Worm (Caenorhabditis elegans): ENCODE measurements around the gene ZK682.7.

The ZK682.7 gene

DNA sequence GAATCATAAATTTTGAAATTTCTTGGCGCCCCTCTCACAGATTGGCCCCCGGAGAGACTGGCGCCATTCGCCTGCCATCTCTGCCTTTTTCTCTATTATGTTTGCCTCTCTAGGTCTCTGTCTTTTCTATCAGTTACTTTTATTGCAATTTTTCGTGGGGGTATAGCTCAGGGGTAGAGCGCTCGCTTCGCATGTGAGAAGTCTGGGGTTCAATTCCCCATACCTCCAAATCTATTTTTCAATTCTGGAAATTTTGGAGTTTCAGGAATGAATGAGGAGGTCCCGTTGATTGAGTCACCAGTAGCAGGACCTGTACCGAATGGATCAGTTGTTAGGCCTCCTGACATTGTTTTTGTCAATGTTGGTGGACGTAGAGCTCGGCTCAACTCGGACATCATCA, 26.1 kb upstream of the ZK682.7 start, which contains the start of gene kvs-3:
kvs-3 (plus strand) TSS at position 266 of the 400 bp plus-strand sequence.
- TF ChIP-seq him-1 (tag; optimal IDR thresholded peaks at IDR 0.05) (peak; percentile 88), W03F9.2 (tag; optimal IDR thresholded peaks at IDR 0.05) (no peak), dao-5 (tag; optimal IDR thresholded peaks at IDR 0.05) (peak; percentile 79)

DNA sequence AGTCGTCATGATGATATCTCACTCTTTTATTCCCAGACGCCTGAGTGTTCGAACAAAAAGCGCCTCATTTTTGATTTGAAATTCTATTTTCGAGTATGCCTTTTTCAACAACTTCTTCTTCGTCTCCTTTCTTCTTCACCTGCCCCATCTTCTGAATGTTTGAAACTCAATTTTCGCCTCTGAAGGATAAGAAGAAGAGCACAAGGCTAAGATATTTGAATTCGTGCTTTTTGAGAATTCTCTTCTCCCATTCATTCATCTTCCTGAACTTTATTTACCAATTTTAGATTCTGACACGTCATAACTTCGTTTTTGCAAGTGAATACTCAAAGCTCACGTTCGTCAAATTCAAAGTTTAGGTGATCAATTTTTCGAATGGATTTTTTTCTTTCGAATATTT, 25.0 kb upstream of the ZK682.7 start:
- no peak for TF ChIP-seq W03F9.2 (tag; optimal IDR thresholded peaks at IDR 0.05)
- TF ChIP-seq him-1 (tag; optimal IDR thresholded peaks at IDR 0.05), result no peak
- TF ChIP-seq dao-5 (tag; optimal IDR thresholded peaks at IDR 0.05), result no peak

DNA sequence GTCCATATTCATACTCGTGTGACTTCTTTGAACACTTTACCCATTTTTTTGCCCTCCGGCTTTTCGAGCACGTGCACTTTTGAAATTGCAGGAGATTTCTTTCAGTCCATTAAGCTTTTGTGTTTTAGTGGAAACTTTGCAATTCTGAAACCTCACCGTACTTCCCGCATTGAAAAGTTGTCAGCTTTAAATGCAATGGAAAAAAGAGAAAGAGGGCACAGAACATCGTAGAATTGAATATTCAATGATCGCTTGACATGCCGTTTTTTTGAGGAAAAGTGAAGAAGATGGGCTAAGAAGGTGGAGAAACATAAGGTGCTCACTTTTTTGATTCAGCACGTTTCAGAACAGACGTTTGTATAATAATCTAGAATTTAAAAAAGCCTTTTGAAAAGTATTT, 22.4 kb upstream of the ZK682.7 start:
- TF ChIP-seq him-1 (tag; optimal IDR thresholded peaks at IDR 0.05) (no peak), W03F9.2 (tag; optimal IDR thresholded peaks at IDR 0.05) (no peak), dao-5 (tag; optimal IDR thresholded peaks at IDR 0.05) (no peak)

DNA sequence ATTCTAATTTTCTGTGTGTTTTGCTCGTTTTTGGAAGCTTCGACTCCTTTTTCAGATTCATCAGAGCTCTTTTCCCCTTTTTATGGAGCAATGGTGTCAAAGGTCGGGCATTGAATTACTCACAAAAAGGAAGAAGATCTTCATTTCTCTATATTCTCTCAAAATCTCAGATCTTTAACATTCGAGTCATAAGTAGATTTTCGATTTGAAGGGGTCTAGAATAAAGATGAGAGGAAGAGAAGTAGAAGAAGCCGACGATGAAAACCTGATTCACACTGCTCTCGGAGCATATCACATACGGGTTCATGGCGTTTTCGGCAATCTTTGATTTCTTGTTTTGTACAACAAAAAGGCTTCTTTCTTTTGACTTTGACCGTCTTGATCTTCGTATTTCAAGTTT, 20.4 kb upstream of the ZK682.7 start:
- TF ChIP-seq W03F9.2 (tag; optimal IDR thresholded peaks at IDR 0.05), result no peak
- TF ChIP-seq dao-5 (tag; optimal IDR thresholded peaks at IDR 0.05), result no peak
- no peak for TF ChIP-seq him-1 (tag; optimal IDR thresholded peaks at IDR 0.05)

DNA sequence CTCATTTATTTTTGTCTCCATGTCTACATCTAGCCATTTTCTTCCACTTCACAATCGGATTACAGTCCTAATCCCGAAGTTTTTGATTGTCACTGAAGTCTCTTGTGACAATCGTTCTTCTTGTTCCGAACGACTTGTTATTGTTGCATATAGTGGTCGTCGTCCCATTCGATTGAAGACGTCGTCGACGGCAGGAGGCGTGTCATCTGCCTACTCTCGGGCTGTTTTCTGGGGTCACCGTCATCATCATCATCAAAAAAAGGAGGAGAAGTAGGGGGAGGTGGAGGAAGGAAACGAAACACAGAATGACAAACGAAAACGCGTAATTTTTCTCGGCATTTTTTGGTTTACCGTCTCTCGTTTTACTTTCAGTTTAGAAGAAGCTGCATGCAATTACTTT, 13.2 kb upstream of the ZK682.7 start, which contains the start of gene F44A2.3:
F44A2.3 (plus strand) TSS at position 301 of the 400 bp plus-strand sequence.
- TF ChIP-seq dao-5 (tag; optimal IDR thresholded peaks at IDR 0.05), result no peak
- TF ChIP-seq W03F9.2 (tag; optimal IDR thresholded peaks at IDR 0.05), result no peak
- no peak for TF ChIP-seq him-1 (tag; optimal IDR thresholded peaks at IDR 0.05)

DNA sequence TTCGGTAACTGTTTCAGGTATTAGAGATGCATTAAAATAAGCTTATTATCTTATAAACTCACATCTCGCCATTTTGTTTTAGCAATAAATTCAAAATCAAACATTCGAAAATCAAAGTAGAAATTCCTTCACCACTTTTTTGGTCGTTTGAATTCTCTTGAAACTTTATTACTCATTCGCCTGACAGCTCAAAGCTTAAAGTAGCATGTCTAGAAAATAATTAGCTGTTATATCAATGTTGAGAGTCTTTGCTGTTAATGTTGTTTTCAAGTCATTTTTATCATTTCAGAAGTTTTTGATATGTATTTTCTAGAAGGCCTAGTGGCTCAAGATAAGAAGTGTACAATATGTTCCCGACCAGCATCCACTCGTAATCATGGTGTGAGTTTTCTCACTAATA, 11.1 kb upstream of the ZK682.7 start, which contains the start of gene nhr-39:
nhr-39 (plus strand) TSS at position 301 of the 400 bp plus-strand sequence.
- TF ChIP-seq dao-5 (tag; optimal IDR thresholded peaks at IDR 0.05) (no peak), him-1 (tag; optimal IDR thresholded peaks at IDR 0.05) (no peak), W03F9.2 (tag; optimal IDR thresholded peaks at IDR 0.05) (no peak)

DNA sequence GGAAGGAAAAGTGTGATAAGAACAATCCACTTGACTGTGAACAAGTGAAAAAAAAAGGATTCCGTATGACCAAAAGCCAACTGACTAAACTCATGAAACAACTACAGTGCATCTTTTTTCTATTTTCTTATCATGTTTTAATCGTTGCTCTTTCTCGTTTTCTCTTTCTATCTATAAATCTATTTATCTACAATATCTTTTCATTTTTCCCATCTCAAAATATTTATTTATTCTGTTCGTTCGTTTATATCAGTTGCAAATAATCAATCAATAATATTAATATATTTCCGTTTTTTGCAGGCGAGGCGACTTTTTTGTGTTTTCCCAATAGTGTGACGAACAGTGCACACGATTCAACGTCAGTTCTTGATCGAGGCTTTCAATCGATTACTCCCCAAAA, 5.4 kb upstream of the ZK682.7 start, which contains the start of gene F44A2.5:
F44A2.5 (plus strand) TSS at position 301 of the 400 bp plus-strand sequence.
- TF ChIP-seq him-1 (tag; optimal IDR thresholded peaks at IDR 0.05) (no peak), dao-5 (tag; optimal IDR thresholded peaks at IDR 0.05) (no peak), W03F9.2 (tag; optimal IDR thresholded peaks at IDR 0.05) (no peak)

DNA sequence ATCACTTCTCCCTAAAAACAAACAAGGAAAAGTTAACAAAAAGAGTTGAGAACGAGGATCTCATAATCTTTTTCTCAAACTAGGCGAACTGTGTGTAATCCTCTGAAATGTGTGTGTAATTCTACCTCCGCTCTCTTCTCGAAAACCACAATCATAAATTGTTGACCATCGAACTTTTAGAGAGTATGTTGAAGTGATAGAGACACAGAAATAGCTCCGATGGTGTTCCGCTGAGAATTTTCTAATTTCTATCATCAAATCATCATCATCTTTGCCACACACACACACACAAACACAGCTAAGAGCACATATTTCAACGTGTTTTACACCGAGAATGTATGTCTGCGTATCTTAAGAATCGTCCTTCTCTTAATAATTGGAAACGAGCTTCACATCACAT, 3.6 kb upstream of the ZK682.7 start:
- TF ChIP-seq W03F9.2 (tag; optimal IDR thresholded peaks at IDR 0.05) (no peak), dao-5 (tag; optimal IDR thresholded peaks at IDR 0.05) (no peak), him-1 (tag; optimal IDR thresholded peaks at IDR 0.05) (no peak)

DNA sequence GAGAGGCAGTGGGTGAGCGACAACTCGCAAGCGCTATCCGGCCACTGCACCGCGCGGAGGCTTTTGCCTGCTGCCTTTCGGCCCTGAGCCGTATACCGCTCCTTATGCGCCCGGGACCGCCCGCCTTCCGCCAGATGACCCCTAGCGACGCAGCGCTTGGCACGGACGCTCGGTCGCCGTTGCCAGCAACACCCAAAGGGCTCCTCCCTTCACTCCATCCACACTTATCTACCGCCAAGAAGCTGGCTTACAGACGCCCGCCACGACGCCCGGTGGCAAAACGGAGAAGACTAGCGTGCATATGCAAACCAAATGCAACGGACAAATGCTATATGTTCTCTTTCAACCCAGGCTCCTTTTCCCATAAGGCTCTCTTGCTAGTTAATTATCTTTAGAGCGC, 1.4 kb upstream of the ZK682.7 start:
- TF ChIP-seq him-1 (tag; optimal IDR thresholded peaks at IDR 0.05) (no peak), dao-5 (tag; optimal IDR thresholded peaks at IDR 0.05) (no peak), W03F9.2 (tag; optimal IDR thresholded peaks at IDR 0.05) (no peak)

DNA sequence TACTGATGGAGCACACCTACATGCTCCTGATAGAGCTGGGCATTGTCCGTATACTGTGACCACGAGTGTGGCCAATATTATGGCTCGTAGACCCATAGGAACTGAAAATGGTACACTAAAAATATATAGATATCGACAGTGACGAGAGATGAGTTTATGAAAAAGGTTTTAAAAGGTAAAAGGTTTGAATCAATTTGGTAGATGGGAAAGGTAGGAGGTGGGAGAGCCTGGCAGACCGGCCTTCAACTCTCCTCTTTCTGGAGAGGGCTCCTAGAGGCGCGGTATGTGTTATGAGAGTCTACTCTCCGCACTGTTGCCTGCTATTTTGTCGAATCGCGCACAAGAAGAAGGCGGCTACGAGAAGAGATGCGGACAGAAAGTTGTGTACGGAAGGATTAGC, 4.5 kb downstream of the ZK682.7 start, which contains the start of gene lron-2:
lron-2 (minus strand) TSS at position 101 of the 400 bp plus-strand sequence.
- no peak for TF ChIP-seq dao-5 (tag; optimal IDR thresholded peaks at IDR 0.05)
- TF ChIP-seq W03F9.2 (tag; optimal IDR thresholded peaks at IDR 0.05), result no peak
- TF ChIP-seq him-1 (tag; optimal IDR thresholded peaks at IDR 0.05), result no peak

DNA sequence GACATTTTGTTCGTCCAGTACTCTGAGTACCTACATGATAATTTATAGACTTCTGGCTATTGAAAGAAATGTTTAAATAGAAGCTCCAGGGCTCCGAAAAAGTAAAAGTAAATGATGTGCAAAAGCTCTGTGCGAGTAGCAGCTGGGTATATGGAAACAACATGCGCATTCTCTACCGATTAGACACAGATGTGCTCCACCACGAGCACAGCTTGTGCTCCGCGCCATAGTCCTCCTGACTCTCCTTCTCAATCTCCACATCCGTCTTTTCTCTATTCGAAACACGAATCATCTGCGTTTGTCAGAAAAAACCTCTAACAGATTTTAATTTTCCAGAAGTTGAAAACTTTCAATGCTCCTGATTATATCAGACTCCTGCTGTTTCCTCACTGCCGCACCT, 8.5 kb downstream of the ZK682.7 start:
- TF ChIP-seq W03F9.2 (tag; optimal IDR thresholded peaks at IDR 0.05) (no peak), him-1 (tag; optimal IDR thresholded peaks at IDR 0.05) (no peak), dao-5 (tag; optimal IDR thresholded peaks at IDR 0.05) (no peak)

DNA sequence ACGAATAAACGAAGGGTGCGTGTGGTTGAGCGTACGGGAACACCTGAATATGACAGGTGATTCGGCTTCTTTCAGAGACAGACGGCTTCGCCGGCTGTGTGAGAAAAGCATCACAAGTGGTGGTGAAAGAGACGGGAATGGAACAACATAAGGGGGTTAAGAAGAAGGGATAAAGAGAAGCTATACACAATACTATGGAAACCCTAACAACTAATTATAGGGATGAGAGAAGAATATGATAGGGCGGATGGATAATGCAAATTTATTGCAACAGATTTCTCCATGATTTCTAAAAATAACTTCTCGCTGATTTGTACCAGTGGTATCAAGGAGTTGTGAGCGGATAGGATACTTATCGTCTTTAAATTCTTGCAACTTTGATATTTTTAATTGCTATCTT, 9.9 kb downstream of the ZK682.7 start, which contains the start of gene hlh-10:
hlh-10 (minus strand) TSS at position 101 of the 400 bp plus-strand sequence.
- TF ChIP-seq W03F9.2 (tag; optimal IDR thresholded peaks at IDR 0.05) (no peak), dao-5 (tag; optimal IDR thresholded peaks at IDR 0.05) (no peak), him-1 (tag; optimal IDR thresholded peaks at IDR 0.05) (no peak)

DNA sequence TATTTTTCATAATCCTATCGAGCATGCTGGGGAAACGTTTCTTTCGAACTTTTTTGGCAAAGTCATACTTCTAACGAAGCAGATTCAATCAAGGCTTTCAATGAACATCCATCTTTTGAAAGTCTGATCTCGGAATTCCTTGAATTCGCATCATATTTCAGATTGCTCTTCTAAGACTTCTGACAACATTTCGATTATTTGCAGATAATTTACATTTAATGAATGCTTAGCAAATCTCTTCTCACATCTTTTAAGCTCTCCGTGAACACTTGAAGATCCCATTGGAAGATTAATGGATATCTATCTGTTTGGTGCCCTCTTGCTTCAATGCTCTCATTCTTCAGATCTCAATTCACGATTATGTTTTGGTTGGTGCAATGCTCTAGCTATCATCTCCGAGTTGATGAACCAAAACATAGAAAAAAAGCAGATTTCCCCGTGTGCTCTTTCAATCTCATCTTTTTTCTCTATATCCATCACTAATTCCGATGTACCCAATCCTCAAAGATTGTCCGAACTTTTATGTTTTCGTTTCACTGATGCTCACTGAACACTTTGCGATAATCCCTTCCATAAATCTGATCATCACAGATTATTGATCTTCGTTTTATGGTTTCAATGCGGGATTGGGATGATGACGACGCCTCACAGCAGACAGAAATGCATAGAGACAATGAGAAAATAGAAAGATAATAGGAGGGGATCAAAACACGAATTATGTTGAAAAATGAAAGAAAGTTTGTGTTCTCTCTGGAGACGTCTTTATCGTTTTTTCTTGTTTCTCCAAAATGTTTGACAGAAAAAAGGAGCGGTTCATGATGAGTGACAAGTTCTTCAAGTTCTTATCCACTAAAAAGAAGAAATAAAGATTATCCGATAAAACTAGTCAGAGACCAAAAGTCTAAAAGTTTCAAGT, 17.6 kb downstream of the ZK682.7 start:
- TF ChIP-seq W03F9.2 (tag; optimal IDR thresholded peaks at IDR 0.05) (no peak), him-1 (tag; optimal IDR thresholded peaks at IDR 0.05) (no peak), dao-5 (tag; optimal IDR thresholded peaks at IDR 0.05) (no peak)

DNA sequence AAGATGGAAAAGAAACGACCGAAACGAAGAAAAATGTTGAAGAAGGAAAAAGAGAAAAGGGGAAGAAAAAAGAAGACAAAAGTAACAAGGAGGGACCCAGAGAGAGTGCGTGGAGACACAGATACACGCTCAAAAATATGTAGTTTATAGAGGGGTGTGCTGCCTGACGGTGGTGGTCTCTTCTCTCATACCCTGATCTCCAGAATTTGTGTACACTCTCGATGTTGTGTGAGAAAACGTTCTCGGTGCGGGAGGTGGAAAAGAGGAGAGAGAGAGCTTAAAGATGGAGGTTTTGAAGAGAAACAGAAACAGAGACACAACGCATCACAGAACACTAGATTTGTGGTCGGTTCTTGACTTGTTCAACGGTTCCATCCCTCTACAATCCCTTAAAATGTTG, 18.4 kb downstream of the ZK682.7 start:
- TF ChIP-seq dao-5 (tag; optimal IDR thresholded peaks at IDR 0.05) (no peak), him-1 (tag; optimal IDR thresholded peaks at IDR 0.05) (peak; percentile 55), W03F9.2 (tag; optimal IDR thresholded peaks at IDR 0.05) (no peak)
